Fruit fly (Drosophila melanogaster): ENCODE measurements around the gene CG45089.

The CG45089 gene

DNA sequence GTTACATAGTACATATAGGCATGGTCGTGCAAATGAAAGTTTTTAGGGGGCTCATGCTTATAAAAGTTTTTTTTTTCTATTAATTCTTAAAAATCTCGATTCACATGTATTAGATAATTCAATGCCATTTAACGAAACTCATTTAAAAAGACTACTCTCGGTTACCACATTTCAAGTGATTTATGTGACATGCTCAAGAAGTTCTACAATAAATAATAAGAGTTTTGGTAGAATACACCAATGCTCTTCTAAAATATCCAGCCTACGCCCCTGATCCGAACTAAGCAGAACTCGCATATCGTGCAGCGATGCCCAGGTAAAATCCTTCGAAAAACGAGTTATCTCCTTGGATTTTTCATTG is 1.1 kb downstream of the CG45089 start (continued):
- TF ChIP-seq CG2678 (tag; optimal IDR thresholded peaks at IDR 0.05) (peak; percentile 29), CG33557 (GFP tag; optimal IDR thresholded peaks at IDR 0.05) (peak; percentile 8), CG17385 (GFP tag; optimal IDR thresholded peaks at IDR 0.05) (peak; percentile 8), bsh (GFP tag; optimal IDR thresholded peaks at IDR 0.05) (peak; percentile 15 to 23), zen (tag; optimal IDR thresholded peaks at IDR 0.05) (peak; percentile 15), row (GFP tag; IDR thresholded peaks at IDR 0.05) (0 out of 3 replicates have a peak, but pooled peaks have one; percentile 16), lola (GFP tag; optimal IDR thresholded peaks at IDR 0.05) (peak in 1 of 3 experiments; percentile 47), unpg (GFP tag; optimal IDR thresholded peaks at IDR 0.05) (peak; percentile 13), CG13775 (GFP tag; optimal IDR thresholded peaks at IDR 0.05) (peak; percentile 5), dpn (GFP tag; optimal IDR thresholded peaks at IDR 0.05) (no peak), CG10979 (tag; optimal IDR thresholded peaks at IDR 0.05) (peak; percentile 48), E2f2 (GFP tag; IDR thresholded peaks at IDR 0.05) (no peak), crp (GFP tag; optimal IDR thresholded peaks at IDR 0.05) (no peak), kay (GFP tag; optimal IDR thresholded peaks at IDR 0.05) (no peak), CG4404 (GFP tag; IDR thresholded peaks at IDR 0.05) (peak; percentile 62), CG30403 (GFP tag; optimal IDR thresholded peaks at IDR 0.05) (peak; percentile 18), ac (GFP tag; optimal IDR thresholded peaks at IDR 0.05) (peak; percentile 35), Gug (GFP tag; IDR thresholded peaks at IDR 0.05) (no peak), CG2120 (GFP tag; optimal IDR thresholded peaks at IDR 0.05) (peak; percentile 14), dmrt11E (tag; optimal IDR thresholded peaks at IDR 0.05) (peak; percentile 53), CG18619 (GFP tag; optimal IDR thresholded peaks at IDR 0.05) (no peak), PHDP (tag; optimal IDR thresholded peaks at IDR 0.05) (no peak), Chrac-16 (GFP tag; optimal IDR thresholded peaks at IDR 0.05) (peak; percentile 4), Gsc (GFP tag; IDR thresholded peaks at IDR 0.05) (no peak), CG15269 (tag; optimal IDR thresholded peaks at IDR 0.05) (no peak), C15 (GFP tag; IDR thresholded peaks at IDR 0.05) (no peak), MESR4 (GFP tag; optimal IDR thresholded peaks at IDR 0.05) (no peak), CG14710 (tag; optimal IDR thresholded peaks at IDR 0.05) (peak; percentile 17), lilli (GFP tag; optimal IDR thresholded peaks at IDR 0.05) (peak; percentile 12), sens (GFP tag) (peak; percentile 81), CG2712 (tag; optimal IDR thresholded peaks at IDR 0.05) (peak; percentile 4), Ptx1 (GFP tag; IDR thresholded peaks at IDR 0.05) (0 out of 2 replicates have a peak, but pooled peaks have one; percentile 10), gem (tag; optimal IDR thresholded peaks at IDR 0.05) (peak; percentile 59), chif (GFP tag; optimal IDR thresholded peaks at IDR 0.05) (peak in 1 of 2 experiments; percentile 25), CG11504 (tag; optimal IDR thresholded peaks at IDR 0.05) (peak; percentile 21), fd102C (GFP tag; optimal IDR thresholded peaks at IDR 0.05) (no peak), nmo (GFP tag; optimal IDR thresholded peaks at IDR 0.05) (peak; percentile 5), CG17361 (GFP tag; IDR thresholded peaks at IDR 0.05) (0 out of 3 replicates have a peak, but pooled peaks have one; percentile 29), prd (optimal IDR thresholded peaks at IDR 0.05) (no peak), prd (GFP tag; IDR thresholded peaks at IDR 0.05) (peak; percentile 64; the same call in 2 of the 3 replicates), CG31441 (GFP tag; IDR thresholded peaks at IDR 0.05) (0 out of 2 replicates have a peak, but pooled peaks have one; percentile 15), Med (GFP tag) (peak; percentile 37), CG3163 (GFP tag; optimal IDR thresholded peaks at IDR 0.05) (no peak), CG3995 (GFP tag; optimal IDR thresholded peaks at IDR 0.05) (no peak), corto (GFP tag; optimal IDR thresholded peaks at IDR 0.05) (no peak), CG15696 (tag; optimal IDR thresholded peaks at IDR 0.05) (peak; percentile 77), CG1602 (GFP tag; optimal IDR thresholded peaks at IDR 0.05) (no peak), ATbp (GFP tag; optimal IDR thresholded peaks at IDR 0.05) (no peak), CG18262 (tag; optimal IDR thresholded peaks at IDR 0.05) (peak; percentile 25), CG10267 (tag; optimal IDR thresholded peaks at IDR 0.05) (peak; percentile 10)

All from whole organism, embryonic.